Fruit fly (Drosophila melanogaster) whole organism, embryonic: ENCODE results near the gene Kap3.

Experiments
- Aef1 ChIP-seq: fragments of 200-800 bp; sonication (Bioruptor generic); IDR thresholded peaks from 3 replicates; pipeline ENCODE4 v1.3.6; 2022; ENCODE audit warnings: missing biosample characterization, missing genetic modification characterization
- Awh ChIP-seq: fragments of 200-800 bp; sonication (Bioruptor generic); IDR thresholded peaks from 2 replicates; pipeline ENCODE4, ENCODE4 v1.3.6; 2022; ENCODE audit warnings: missing biosample characterization, missing genetic modification characterization
- CG10654 ChIP-seq: fragments of 200-800 bp; sonication (Bioruptor generic); optimal IDR thresholded peaks from 2 replicates; lab custom pipeline; 2016; ENCODE audit warnings: missing biosample characterization, missing genetic modification characterization
- CG11695 ChIP-seq: fragments of 200-800 bp; sonication (Bioruptor generic); IDR thresholded peaks from 3 replicates; pipeline ENCODE4 v1.3.6; 2022; ENCODE audit warnings: missing biosample characterization, missing genetic modification characterization
- CG13287 ChIP-seq: fragments of 200-800 bp; sonication (Bioruptor generic); IDR thresholded peaks from 2 replicates; pipeline ENCODE4 v1.3.6; 2022; ENCODE audit warnings: missing biosample characterization, missing genetic modification characterization; ENCODE audit not compliant: partially characterized antibody
- CG15696 ChIP-seq: fragments of 200-800 bp; sonication (Bioruptor generic); optimal IDR thresholded peaks from 2 replicates; lab custom pipeline; 2019; ENCODE audit warnings: missing biosample characterization, mild to moderate bottlenecking, missing genetic modification characterization, moderate library complexity
- CG16815 ChIP-seq: fragments of 200-800 bp; sonication (Bioruptor generic); optimal IDR thresholded peaks from 3 replicates; lab custom pipeline; 2017; ENCODE audit warnings: missing biosample characterization, mild to moderate bottlenecking, missing genetic modification characterization
- CG17361 ChIP-seq: fragments of 200-800 bp; sonication (Bioruptor generic); IDR thresholded peaks from 3 replicates; pipeline ENCODE4 v1.3.6; 2022; ENCODE audit warnings: missing biosample characterization, missing genetic modification characterization
- CG17912 ChIP-seq: fragments of 200-800 bp; sonication (Bioruptor generic); optimal IDR thresholded peaks from 2 replicates; lab custom pipeline; 2018; ENCODE audit warnings: missing biosample characterization, mild to moderate bottlenecking, missing genetic modification characterization
- CG34224 ChIP-seq: fragments of 200-800 bp; sonication (Bioruptor generic); IDR thresholded peaks from 3 replicates; pipeline ENCODE4 v1.3.6; 2022; ENCODE audit warnings: missing biosample characterization, missing genetic modification characterization; ENCODE audit not compliant: partially characterized antibody
- CG3847 ChIP-seq: fragments of 200-800 bp; sonication (Bioruptor generic); IDR thresholded peaks from 2 replicates; pipeline ENCODE4 v1.3.6; 2022; ENCODE audit warnings: missing biosample characterization, missing genetic modification characterization
- CG3995 ChIP-seq: fragments of 200-800 bp; sonication (Bioruptor generic); optimal IDR thresholded peaks from 3 replicates; lab custom pipeline; 2016; ENCODE audit warnings: missing biosample characterization, missing genetic modification characterization
- CG4404 ChIP-seq: fragments of 200-800 bp; sonication (Bioruptor generic); IDR thresholded peaks from 2 replicates; pipeline ENCODE4 v1.3.6; 2022; ENCODE audit warnings: missing biosample characterization, missing genetic modification characterization
- CG4617 ChIP-seq: fragments of 200-800 bp; sonication (Bioruptor generic); optimal IDR thresholded peaks from 3 replicates; lab custom pipeline; 2016; ENCODE audit warnings: missing biosample characterization, missing genetic modification characterization, borderline replicate concordance
- CG6272 ChIP-seq: fragments of 200-800 bp; sonication (Bioruptor generic); IDR thresholded peaks from 2 replicates; pipeline ENCODE4 v1.3.6; 2022; ENCODE audit warnings: missing biosample characterization, missing genetic modification characterization
- CG6854 ChIP-seq: fragments of 200-800 bp; sonication (Bioruptor generic); optimal IDR thresholded peaks from 3 replicates; lab custom pipeline; 2017; ENCODE audit warnings: missing biosample characterization, mild to moderate bottlenecking, missing genetic modification characterization
- CG7556 ChIP-seq: fragments of 200-800 bp; sonication (Bioruptor generic); optimal IDR thresholded peaks from 2 replicates; lab custom pipeline; 2017; ENCODE audit warnings: missing biosample characterization, mild to moderate bottlenecking, missing genetic modification characterization
- CG7839 ChIP-seq: fragments of 200-800 bp; sonication (Bioruptor generic); optimal IDR thresholded peaks from 3 replicates; lab custom pipeline; 2018; ENCODE audit warnings: missing biosample characterization, mild to moderate bottlenecking, missing genetic modification characterization, moderate library complexity
- CG8944 ChIP-seq: fragments of 200-800 bp; sonication (Bioruptor generic); optimal IDR thresholded peaks from 3 replicates; lab custom pipeline; 2016; ENCODE audit warnings: missing biosample characterization, missing genetic modification characterization
- Dip2 ChIP-seq: fragments of 200-800 bp; sonication (Bioruptor generic); IDR thresholded peaks from 2 replicates; pipeline ENCODE4 v1.3.6; 2022; ENCODE audit warnings: missing biosample characterization, missing genetic modification characterization
- Dll ChIP-seq: fragments of 200-800 bp; sonication (Bioruptor generic); IDR thresholded peaks from 4 replicates; pipeline ENCODE4 v1.3.6; 2022; ENCODE audit warnings: missing biosample characterization, missing genetic modification characterization; ENCODE audit not compliant: partially characterized antibody
- Dref ChIP-seq: fragments of 200-800 bp; sonication (Bioruptor generic); IDR thresholded peaks from 2 replicates; pipeline ENCODE4 v1.3.6; 2022; ENCODE audit warnings: missing biosample characterization, missing genetic modification characterization
- Ets65A ChIP-seq: fragments of 200-800 bp; sonication (Bioruptor generic); peaks from one replicate; lab custom pipeline; 2016; ENCODE audit warnings: missing biosample characterization, missing genetic modification characterization
- Fer1 ChIP-seq: fragments of 200-800 bp; sonication (Bioruptor generic); optimal IDR thresholded peaks from 2 replicates; lab custom pipeline; 2017; ENCODE audit warnings: missing biosample characterization, mild to moderate bottlenecking, missing genetic modification characterization
- NK7.1 ChIP-seq: fragments of 200-800 bp; sonication (Bioruptor generic); optimal IDR thresholded peaks from 3 replicates; lab custom pipeline; 2016; ENCODE audit warnings: missing biosample characterization, missing genetic modification characterization
- Opbp ChIP-seq: fragments of 200-800 bp; sonication (Bioruptor generic); IDR thresholded peaks from 3 replicates; pipeline ENCODE4 v1.3.6; 2022; ENCODE audit warnings: missing biosample characterization, missing genetic modification characterization; ENCODE audit not compliant: partially characterized antibody
- Sox102F ChIP-seq: fragments of 200-800 bp; sonication (Bioruptor generic); optimal IDR thresholded peaks from 2 replicates; lab custom pipeline; 2018; ENCODE audit warnings: missing biosample characterization, mild to moderate bottlenecking, missing genetic modification characterization, moderate library complexity
- Xbp1 ChIP-seq: fragments of 200-800 bp; sonication (Bioruptor generic); optimal IDR thresholded peaks from 3 replicates; lab custom pipeline; 2016; ENCODE audit warnings: missing biosample characterization, mild to moderate bottlenecking, missing genetic modification characterization
- abd-A ChIP-seq: fragments of 200-800 bp; sonication (Bioruptor generic); optimal IDR thresholded peaks from 3 replicates; lab custom pipeline; 2019; ENCODE audit warnings: missing biosample characterization, mild to moderate bottlenecking, missing genetic modification characterization, moderate library complexity
- ara ChIP-seq: fragments of 200-800 bp; sonication (Bioruptor generic); IDR thresholded peaks from 2 replicates; pipeline ENCODE4 v1.3.6; 2022; ENCODE audit warnings: missing biosample characterization, missing genetic modification characterization
- bigmax ChIP-seq: fragments of 200-800 bp; sonication (Bioruptor generic); optimal IDR thresholded peaks from 2 replicates; lab custom pipeline; 2018; ENCODE audit warnings: missing biosample characterization, mild to moderate bottlenecking, missing genetic modification characterization
- bowl ChIP-seq: fragments of 200-800 bp; sonication (Bioruptor generic); IDR thresholded peaks from 2 replicates; pipeline ENCODE4 v1.3.6; 2022; ENCODE audit warnings: missing biosample characterization, missing genetic modification characterization
- croc ChIP-seq: fragments of 200-800 bp; sonication (Bioruptor generic); conservative IDR thresholded peaks from 3 replicates; pipeline ENCODE4 v1.3.6; 2022; ENCODE audit warnings: missing biosample characterization, missing genetic modification characterization
- dpn ChIP-seq, 2 experiments: fragments of 200-800 bp; sonication (Bioruptor generic); optimal IDR thresholded peaks; 3 replicates each; lab custom pipeline; 2016; ENCODE audit warnings: missing biosample characterization in 2 of 2, missing genetic modification characterization in 2 of 2
- ems ChIP-seq: fragments of 200-800 bp; sonication (Bioruptor generic); optimal IDR thresholded peaks from 3 replicates; lab custom pipeline; 2016; ENCODE audit warnings: missing biosample characterization, missing genetic modification characterization
- en ChIP-seq: fragments of 200-800 bp; sonication (Bioruptor generic); optimal IDR thresholded peaks from 2 replicates; lab custom pipeline; 2016; ENCODE audit warnings: missing biosample characterization, missing genetic modification characterization
- exex ChIP-seq: fragments of 200-800 bp; sonication (Bioruptor generic); optimal IDR thresholded peaks from 4 replicates; lab custom pipeline; 2018; ENCODE audit warnings: missing biosample characterization, mild to moderate bottlenecking, missing genetic modification characterization, moderate library complexity
- gcm2 ChIP-seq: fragments of 200-800 bp; sonication (Bioruptor generic); optimal IDR thresholded peaks from 2 replicates; lab custom pipeline; 2016; ENCODE audit warnings: missing biosample characterization, missing genetic modification characterization
- ind ChIP-seq: fragments of 200-800 bp; sonication (Bioruptor generic); optimal IDR thresholded peaks from 3 replicates; lab custom pipeline; 2016; ENCODE audit warnings: missing biosample characterization, missing genetic modification characterization
- jing ChIP-seq: fragments of 200-800 bp; sonication (Bioruptor generic); optimal IDR thresholded peaks from 2 replicates; lab custom pipeline; 2018; ENCODE audit warnings: missing biosample characterization, mild to moderate bottlenecking, missing genetic modification characterization
- kni ChIP-seq: fragments of 200-800 bp; sonication (Bioruptor generic); optimal IDR thresholded peaks from 3 replicates; lab custom pipeline; 2017; ENCODE audit warnings: mild to moderate bottlenecking, missing biosample characterization, missing genetic modification reagents, missing genetic modification characterization
- nerfin-1 ChIP-seq: fragments of 200-800 bp; sonication (Bioruptor generic); optimal IDR thresholded peaks from 3 replicates; lab custom pipeline; 2019; ENCODE audit warnings: missing biosample characterization, mild to moderate bottlenecking, missing genetic modification characterization, moderate library complexity
- nmo ChIP-seq: fragments of 200-800 bp; sonication (Bioruptor generic); optimal IDR thresholded peaks from 2 replicates; lab custom pipeline; 2018; ENCODE audit warnings: missing biosample characterization, mild to moderate bottlenecking, missing genetic modification characterization, moderate library complexity
- onecut ChIP-seq: fragments of 200-800 bp; sonication (Bioruptor generic); IDR thresholded peaks from 2 replicates; pipeline ENCODE4 v1.3.6; 2022; ENCODE audit warnings: missing biosample characterization, missing genetic modification characterization
- pnt ChIP-seq: fragments of 200-800 bp; sonication (Bioruptor generic); optimal IDR thresholded peaks from 3 replicates; lab custom pipeline; 2016; ENCODE audit warnings: missing biosample characterization, missing genetic modification characterization
- pzg ChIP-seq: fragments of 200-800 bp; sonication (Bioruptor generic); optimal IDR thresholded peaks from 3 replicates; lab custom pipeline; 2018; ENCODE audit warnings: missing biosample characterization, mild to moderate bottlenecking, missing genetic modification characterization, moderate library complexity
- seq ChIP-seq: fragments of 200-800 bp; sonication (Bioruptor generic); IDR thresholded peaks from 2 replicates; pipeline ENCODE4 v1.3.6; 2022; ENCODE audit warnings: missing biosample characterization, missing genetic modification characterization
- unpg ChIP-seq: fragments of 200-800 bp; sonication (Bioruptor generic); optimal IDR thresholded peaks from 3 replicates; lab custom pipeline; 2018; ENCODE audit warnings: missing biosample characterization, mild to moderate bottlenecking, missing genetic modification characterization, moderate library complexity
- vvl ChIP-seq: fragments of 200-800 bp; sonication (Bioruptor generic); IDR thresholded peaks from 2 replicates; pipeline ENCODE4 v1.3.6; 2022; ENCODE audit warnings: missing biosample characterization, missing genetic modification characterization
- wek ChIP-seq: fragments of 200-800 bp; sonication (Bioruptor generic); optimal IDR thresholded peaks from 3 replicates; lab custom pipeline; 2018; ENCODE audit warnings: missing biosample characterization, mild to moderate bottlenecking, missing genetic modification characterization, moderate library complexity
- zfh1 ChIP-seq: fragments of 200-800 bp; sonication (Bioruptor generic); IDR thresholded peaks from 3 replicates; pipeline ENCODE4 v1.3.6; 2022; ENCODE audit warnings: missing biosample characterization, missing genetic modification characterization

Gene Kap3

DNA sequence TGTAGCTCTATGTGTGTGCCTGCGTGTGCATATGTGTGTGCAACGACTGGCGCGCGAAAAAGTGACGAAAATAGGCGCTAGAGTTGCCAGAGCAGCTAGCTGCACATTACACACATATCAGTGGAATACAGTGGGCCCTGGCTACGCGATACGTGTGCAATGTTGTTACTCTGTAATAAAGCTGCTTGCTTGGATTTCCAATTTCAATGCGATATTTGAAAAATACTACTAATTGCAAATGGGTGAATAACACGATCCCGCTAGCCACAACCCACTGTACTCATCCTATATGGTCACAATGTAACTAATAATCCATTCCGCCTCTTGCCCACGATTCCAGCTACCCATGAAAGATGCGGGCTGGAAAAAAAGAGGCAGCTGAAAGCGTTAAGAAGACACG is 11.5 kb upstream of the Kap3 start (continued):
- TF ChIP-seq CG17912: peak; percentile 87
- TF ChIP-seq Xbp1 (GFP tag; lab: Kevin White, UChicago): peak; percentile 95
- TF ChIP-seq CG6272 (GFP tag; lab: Robert Waterston, UW): peak; percentile 88
- no peak for TF ChIP-seq Opbp (GFP tag; lab: Robert Waterston, UW)
- TF ChIP-seq Dref (GFP tag; lab: Robert Waterston, UW): peak; percentile 39
- TF ChIP-seq abd-A (tag; lab: Kevin White, UChicago): no peak
- peak; percentile 97 for TF ChIP-seq ind (GFP tag; lab: Kevin White, UChicago)
- peak; percentile 91 for TF ChIP-seq bowl (GFP tag; lab: Robert Waterston, UW)
- TF ChIP-seq wek (GFP tag; lab: Kevin White, UChicago): peak; percentile 89
- peak; percentile 95 for TF ChIP-seq Aef1 (GFP tag; lab: Robert Waterston, UW)
- TF ChIP-seq Sox102F: peak; percentile 92
- TF ChIP-seq onecut (GFP tag; lab: Robert Waterston, UW): peak; percentile 92
- peak; percentile 95 for TF ChIP-seq CG11695 (GFP tag; lab: Robert Waterston, UW)
- peak; percentile 87 for TF ChIP-seq CG7556 (GFP tag; lab: Kevin White, UChicago)
- TF ChIP-seq CG8944 (GFP tag; lab: Kevin White, UChicago): peak; percentile 92
- TF ChIP-seq CG4404 (GFP tag; lab: Robert Waterston, UW): peak; percentile 90
- TF ChIP-seq en (GFP tag; lab: Kevin White, UChicago): peak; percentile 88
- TF ChIP-seq ems (GFP tag; lab: Kevin White, UChicago): peak; percentile 91
- peak; percentile 79 for TF ChIP-seq nerfin-1 (tag; lab: Kevin White, UChicago)
- peak; percentile 92 for TF ChIP-seq CG16815
- peak; percentile 60 for TF ChIP-seq gcm2
- peak; percentile 71 for TF ChIP-seq CG3995
- TF ChIP-seq Dip2 (GFP tag; lab: Robert Waterston, UW): 0 out of 2 replicates have a peak, but pooled peaks have one; percentile 32
- TF ChIP-seq Fer1 (GFP tag; lab: Kevin White, UChicago): peak; percentile 92
- TF ChIP-seq CG13287 (GFP tag; lab: Robert Waterston, UW): no peak
- TF ChIP-seq NK7.1: peak; percentile 90
- TF ChIP-seq dpn (GFP tag; optimal IDR thresholded peaks at IDR 0.05; lab: Kevin White, UChicago): peak; percentile 94 to 97
- TF ChIP-seq unpg (GFP tag; lab: Kevin White, UChicago): peak; percentile 95
- peak; percentile 89 for TF ChIP-seq croc (GFP tag; lab: Robert Waterston, UW)
- peak; percentile 93 for TF ChIP-seq nmo (GFP tag; lab: Kevin White, UChicago)
- peak; percentile 93 for TF ChIP-seq CG10654
- peak; percentile 96 for TF ChIP-seq seq (GFP tag; lab: Robert Waterston, UW)
- peak; percentile 95 for TF ChIP-seq pnt
- peak; percentile 97 for TF ChIP-seq vvl (GFP tag; lab: Robert Waterston, UW)
- TF ChIP-seq CG34224 (GFP tag; lab: Robert Waterston, UW): no peak
- peak; percentile 99 for TF ChIP-seq Ets65A
- TF ChIP-seq CG4617 (GFP tag; lab: Kevin White, UChicago): peak; percentile 88
- TF ChIP-seq bigmax (GFP tag; lab: Kevin White, UChicago): peak; percentile 41
- peak; percentile 93 for TF ChIP-seq CG3847 (GFP tag; lab: Robert Waterston, UW)
- TF ChIP-seq CG17361: peak; percentile 87
- TF ChIP-seq zfh1 (GFP tag; lab: Robert Waterston, UW): peak; percentile 96
- TF ChIP-seq pzg (GFP tag; lab: Kevin White, UChicago): peak; percentile 18
- peak; percentile 93 for TF ChIP-seq ara (GFP tag; lab: Robert Waterston, UW)
- peak; percentile 12 for TF ChIP-seq kni
- no peak for TF ChIP-seq Dll
- TF ChIP-seq CG7839 (tag; lab: Kevin White, UChicago): peak; percentile 94
- TF ChIP-seq jing: peak; percentile 91
- no peak for TF ChIP-seq exex
- TF ChIP-seq Awh (GFP tag; lab: Robert Waterston, UW): peak; percentile 95
- TF ChIP-seq CG6854: peak; percentile 82
- TF ChIP-seq CG15696 (tag; lab: Kevin White, UChicago): peak; percentile 80
